Worm (Caenorhabditis elegans): ENCODE results near the gene K04E7.1.

DNA sequence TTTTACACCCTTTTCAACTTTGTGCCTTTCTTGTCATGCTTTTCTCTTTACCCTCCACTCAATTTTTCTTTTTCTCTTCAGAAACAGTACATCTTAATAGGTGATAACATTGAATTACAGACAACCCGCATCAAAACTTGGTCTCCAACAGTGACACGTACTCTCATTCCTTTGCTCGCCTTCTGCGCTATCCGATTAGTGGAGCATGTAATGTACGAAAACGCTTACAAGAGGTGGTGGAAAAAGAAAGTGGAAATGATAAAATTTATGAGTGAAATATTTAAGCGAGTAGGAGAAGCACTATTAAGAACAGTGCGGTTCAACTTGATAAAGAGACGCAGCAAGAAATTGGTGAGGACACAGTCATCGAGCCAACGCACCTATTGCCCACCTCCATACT, 5.3 kb upstream of the K04E7.1 start, which contains the start of gene pept-1:
- TF ChIP-seq hmg-4 (GFP tag; optimal IDR thresholded peaks at IDR 0.05) (no peak), sea-1 (GFP tag; conservative IDR thresholded peaks at IDR 0.05) (no peak)

All from whole organism, early embryonic.